Fruit fly (Drosophila melanogaster) whole organism, wandering third instar larva: Measurements from ENCODE around the gene BRWD3.
A peak's percentile ranks its signal among the peaks of the same experiment; 100 is the strongest.

ENCODE experiments used
- Abd-B ChIP-seq: fragments of >200 bp; optimal IDR thresholded peaks from 2 replicates; lab custom pipeline; 2017; ENCODE audit warnings: missing biosample characterization, missing genetic modification characterization
- CG32264 ChIP-seq: fragments of 200-800 bp; sonication (Bioruptor generic); optimal IDR thresholded peaks from 2 replicates; lab custom pipeline; 2016; ENCODE audit warnings: missing biosample characterization, missing genetic modification characterization
- CG9705 ChIP-seq: fragments of 200-800 bp; sonication (Bioruptor generic); optimal IDR thresholded peaks from 2 replicates; lab custom pipeline; 2018; ENCODE audit warnings: missing biosample characterization, mild to moderate bottlenecking, missing genetic modification characterization
- CrebA ChIP-seq: fragments of 200-800 bp; sonication (Bioruptor generic); optimal IDR thresholded peaks from 2 replicates; lab custom pipeline; 2016; ENCODE audit warnings: missing biosample characterization, mild to moderate bottlenecking, missing genetic modification characterization, borderline replicate concordance
- Dfd ChIP-seq: fragments of >200 bp; optimal IDR thresholded peaks from 2 replicates; lab custom pipeline; 2017; ENCODE audit warnings: missing biosample characterization, missing genetic modification characterization
- Dif ChIP-seq: fragments of 200-275, 200-300 bp; sonication (Bioruptor generic); optimal IDR thresholded peaks from 2 replicates; lab custom pipeline; 2018; ENCODE audit warnings: missing biosample characterization, missing genetic modification characterization; ENCODE audit not compliant: partially characterized antibody
- GATAd ChIP-seq: sonication (Bioruptor generic); optimal IDR thresholded peaks from 2 replicates; lab custom pipeline; 2016; ENCODE audit warnings: missing biosample characterization, missing genetic modification characterization
- HLH106 ChIP-seq: fragments of 200-800 bp; optimal IDR thresholded peaks from 3 replicates; lab custom pipeline; 2019; ENCODE audit warnings: missing biosample characterization, mild to moderate bottlenecking, missing genetic modification characterization, moderate library complexity
- Hnf4 ChIP-seq: fragments of 200-800 bp; sonication (Bioruptor generic); optimal IDR thresholded peaks from 2 replicates; lab custom pipeline; 2016; ENCODE audit warnings: missing biosample characterization, mild to moderate bottlenecking, missing genetic modification characterization
- Hr78 ChIP-seq: fragments of >200 bp; optimal IDR thresholded peaks from 2 replicates; lab custom pipeline; 2017; ENCODE audit warnings: missing biosample characterization, missing genetic modification characterization
- Hr83 ChIP-seq: fragments of 200-300 bp; sonication (Bioruptor generic); optimal IDR thresholded peaks from 2 replicates; lab custom pipeline; 2016; ENCODE audit warnings: missing biosample characterization, mild to moderate bottlenecking, missing genetic modification characterization, moderate library complexity; ENCODE audit not compliant: poor library complexity, severe bottlenecking
- Jra ChIP-seq: sonication (Bioruptor generic); optimal IDR thresholded peaks from 2 replicates; lab custom pipeline; 2016; ENCODE audit warnings: missing biosample characterization, missing genetic modification characterization
- Mio ChIP-seq: sonication (Bioruptor generic); optimal IDR thresholded peaks from 2 replicates; lab custom pipeline; 2016; ENCODE audit warnings: missing biosample characterization, missing genetic modification characterization
- Myc ChIP-seq: fragments of >200 bp; optimal IDR thresholded peaks from 2 replicates; lab custom pipeline; 2017
- N ChIP-seq: fragments of >200 bp; optimal IDR thresholded peaks from 2 replicates; lab custom pipeline; 2018; ENCODE audit warnings: missing biosample characterization, missing external identifiers, missing genetic modification characterization
- OdsH ChIP-seq: fragments of 200-800 bp; sonication (Bioruptor generic); optimal IDR thresholded peaks from 2 replicates; lab custom pipeline; 2016; ENCODE audit warnings: missing biosample characterization, mild to moderate bottlenecking, missing genetic modification characterization
- Rel ChIP-seq, 2 experiments: fragments of 200-800 bp; sonication (Bioruptor generic) in 1 of 2; optimal IDR thresholded peaks; 2 replicates in 1 of 2; 3 replicates in 1 of 2; lab custom pipeline; 2016 to 2019; ENCODE audit warnings: mild to moderate bottlenecking in 2 of 2, missing biosample characterization in 2 of 2, missing genetic modification characterization in 2 of 2, moderate library complexity in 1 of 2
- Sp1 ChIP-seq: fragments of 200-800 bp; sonication (Bioruptor generic); optimal IDR thresholded peaks from 3 replicates; lab custom pipeline; 2019; ENCODE audit warnings: missing biosample characterization, mild to moderate bottlenecking, missing genetic modification characterization, moderate library complexity
- Vsx2 ChIP-seq: fragments of 200-300, 225-300 bp; sonication (Bioruptor generic); optimal IDR thresholded peaks from 2 replicates; lab custom pipeline; 2018; ENCODE audit warnings: missing biosample characterization, missing genetic modification characterization; ENCODE audit not compliant: partially characterized antibody
- br ChIP-seq: fragments of 200-800 bp; sonication (Bioruptor generic); optimal IDR thresholded peaks from 2 replicates; lab custom pipeline; 2016; ENCODE audit warnings: missing biosample characterization, missing genetic modification characterization
- brk ChIP-seq: fragments of 200-800 bp; sonication (Bioruptor generic); optimal IDR thresholded peaks from 2 replicates; lab custom pipeline; 2016; ENCODE audit warnings: missing biosample characterization, mild to moderate bottlenecking, missing genetic modification characterization
- dmrt93B ChIP-seq: fragments of 200-800 bp; sonication (Bioruptor generic); optimal IDR thresholded peaks from 2 replicates; lab custom pipeline; 2018; ENCODE audit warnings: missing biosample characterization, mild to moderate bottlenecking, missing genetic modification characterization
- dsf ChIP-seq: sonication (Bioruptor generic); optimal IDR thresholded peaks from 2 replicates; lab custom pipeline; 2016; ENCODE audit warnings: missing biosample characterization, missing genetic modification characterization, borderline replicate concordance
- ey ChIP-seq: fragments of 200-800 bp; sonication (Bioruptor generic); optimal IDR thresholded peaks from 2 replicates; lab custom pipeline; 2016; ENCODE audit warnings: missing biosample characterization, missing genetic modification characterization
- foxo ChIP-seq, 2 experiments: fragments of 200-800 bp; sonication (Bioruptor generic); optimal IDR thresholded peaks; 2 replicates in 1 of 2; 3 replicates in 1 of 2; lab custom pipeline; 2016 to 2017; ENCODE audit warnings: missing biosample characterization in 2 of 2, missing genetic modification characterization in 2 of 2
- fru ChIP-seq: fragments of 200-800 bp; sonication (Bioruptor generic); optimal IDR thresholded peaks from 3 replicates; lab custom pipeline; 2016; ENCODE audit warnings: missing biosample characterization, mild to moderate bottlenecking, missing genetic modification characterization
- h ChIP-seq: fragments of 200-800 bp; sonication (Bioruptor generic); optimal IDR thresholded peaks from 3 replicates; lab custom pipeline; 2016; ENCODE audit warnings: missing biosample characterization, mild to moderate bottlenecking, missing genetic modification characterization
- jim ChIP-seq: fragments of 175-275, 200-325 bp; sonication (Bioruptor generic); optimal IDR thresholded peaks from 2 replicates; lab custom pipeline; 2016; ENCODE audit warnings: missing biosample characterization, mild to moderate bottlenecking, missing genetic modification characterization
- lola ChIP-seq: fragments of >200 bp; optimal IDR thresholded peaks from 2 replicates; lab custom pipeline; 2017; ENCODE audit warnings: missing biosample characterization, missing genetic modification characterization
- pan ChIP-seq: fragments of >200 bp; optimal IDR thresholded peaks from 2 replicates; lab custom pipeline; 2017
- psq ChIP-seq: fragments of 200-800 bp; sonication (Bioruptor generic); optimal IDR thresholded peaks from 3 replicates; lab custom pipeline; 2017; ENCODE audit warnings: missing biosample characterization, mild to moderate bottlenecking, missing genetic modification characterization, moderate library complexity
- rgr ChIP-seq: fragments of 200-800 bp; sonication (Bioruptor generic); optimal IDR thresholded peaks from 3 replicates; lab custom pipeline; 2016; ENCODE audit warnings: missing biosample characterization, mild to moderate bottlenecking, missing genetic modification characterization
- sage ChIP-seq: fragments of 200-800 bp; sonication (Bioruptor generic); optimal IDR thresholded peaks from 2 replicates; lab custom pipeline; 2016; ENCODE audit warnings: missing biosample characterization, mild to moderate bottlenecking, missing genetic modification characterization
- sv ChIP-seq: fragments of 200-800 bp; sonication (Bioruptor generic); optimal IDR thresholded peaks from 3 replicates; lab custom pipeline; 2016; ENCODE audit warnings: missing biosample characterization, missing genetic modification characterization
- tai ChIP-seq: sonication (Bioruptor generic); optimal IDR thresholded peaks from 2 replicates; lab custom pipeline; 2016; ENCODE audit warnings: missing biosample characterization, missing genetic modification characterization
- usp ChIP-seq: fragments of >200 bp; optimal IDR thresholded peaks from 2 replicates; lab custom pipeline; 2017; ENCODE audit warnings: missing biosample characterization, missing genetic modification characterization

The BRWD3 gene

dm6 chr3R:24296913-24297312 is 21.9 kb upstream of the BRWD3 start:
- TF ChIP-seq Abd-B, result no peak
- TF ChIP-seq ey (GFP tag; lab: Kevin White, UChicago), result no peak
- TF ChIP-seq Rel (GFP tag; optimal IDR thresholded peaks at IDR 0.05; lab: Kevin White, UChicago), result no peak
- peak; percentile 70 for TF ChIP-seq Rel (tag; optimal IDR thresholded peaks at IDR 0.05; lab: Kevin White, UChicago)
- no peak for TF ChIP-seq dsf
- TF ChIP-seq, all 38 proteins: peak for 1

- no peak for TF ChIP-seq brk (GFP tag; lab: Kevin White, UChicago)
- TF ChIP-seq CG9705 (GFP tag; lab: Kevin White, UChicago), result no peak
- TF ChIP-seq Jra (GFP tag; lab: Kevin White, UChicago), result no peak
- TF ChIP-seq ey (GFP tag; lab: Kevin White, UChicago), result no peak
- no peak for TF ChIP-seq Hr83 (GFP tag; lab: Kevin White, UChicago)
- TF ChIP-seq GATAd, result no peak
- no peak for TF ChIP-seq Dif
- no peak for TF ChIP-seq dmrt93B (GFP tag; lab: Kevin White, UChicago)
- no peak for TF ChIP-seq Dfd (GFP tag; lab: Kevin White, UChicago)
- no peak for TF ChIP-seq Hr78 (GFP tag; lab: Kevin White, UChicago)
- no peak for TF ChIP-seq foxo (GFP tag; optimal IDR thresholded peaks at IDR 0.05; lab: Kevin White, UChicago)
- no peak for TF ChIP-seq OdsH (GFP tag; lab: Kevin White, UChicago)
- TF ChIP-seq fru, result no peak
- no peak for TF ChIP-seq Mio (GFP tag; lab: Kevin White, UChicago)
- TF ChIP-seq Hnf4 (GFP tag; lab: Kevin White, UChicago), result no peak
- no peak for TF ChIP-seq sage (GFP tag; lab: Kevin White, UChicago)
- no peak for TF ChIP-seq jim (GFP tag; lab: Kevin White, UChicago)
- no peak for TF ChIP-seq Myc
Measured at dm6 chr3R:24297444-24298146, 21.2 kb upstream of the BRWD3 start.

- TF ChIP-seq Hr78 (GFP tag; lab: Kevin White, UChicago) (no peak), CrebA (no peak), Hnf4 (GFP tag; lab: Kevin White, UChicago) (peak; percentile 68), ey (GFP tag; lab: Kevin White, UChicago) (peak; percentile 25), jim (GFP tag; lab: Kevin White, UChicago) (peak; percentile 56), Vsx2 (GFP tag; lab: Kevin White, UChicago) (no peak), Sp1 (peak; percentile 24), foxo (GFP tag; optimal IDR thresholded peaks at IDR 0.05; lab: Kevin White, UChicago) (peak in 1 of 2 experiments; percentile 61), fru (peak; percentile 44), tai (GFP tag; lab: Kevin White, UChicago) (peak; percentile 80), dmrt93B (GFP tag; lab: Kevin White, UChicago) (peak; percentile 36), lola (GFP tag; lab: Kevin White, UChicago) (no peak), N (GFP tag; lab: Kevin White, UChicago) (no peak), Dfd (GFP tag; lab: Kevin White, UChicago) (no peak), brk (GFP tag; lab: Kevin White, UChicago) (peak; percentile 30), rgr (GFP tag; lab: Kevin White, UChicago) (peak; percentile 66), dsf (peak; percentile 56), CG32264 (GFP tag; lab: Kevin White, UChicago) (peak; percentile 9), sage (GFP tag; lab: Kevin White, UChicago) (no peak), Mio (GFP tag; lab: Kevin White, UChicago) (no peak), Abd-B (no peak), Jra (GFP tag; lab: Kevin White, UChicago) (peak; percentile 76), pan (lab: Kevin White, UChicago) (no peak), GATAd (peak; percentile 14), Dif (no peak), HLH106 (tag; lab: Kevin White, UChicago) (peak; percentile 39), usp (no peak), h (GFP tag; lab: Kevin White, UChicago) (peak; percentile 64), psq (GFP tag; lab: Kevin White, UChicago) (peak; percentile 22), br (peak; percentile 47), Hr83 (GFP tag; lab: Kevin White, UChicago) (peak; percentile 99), OdsH (GFP tag; lab: Kevin White, UChicago) (peak; percentile 35), sv (GFP tag; lab: Kevin White, UChicago) (no peak)
Measured at dm6 chr3R:24298534-24298936, 20.3 kb upstream of the BRWD3 start.
